Worm (Caenorhabditis elegans) whole organism, L3 larva: ENCODE results near the gene K01F9.2.

Source experiments
- daf-12 ChIP-seq: fragments of 150-350 bp; optimal IDR thresholded peaks from 2 replicates; lab custom pipeline; 2014; ENCODE audit warnings: missing biosample characterization, missing genetic modification reagents, missing genetic modification characterization
- elt-3 ChIP-seq, 3 experiments: fragments of 150-350 bp in 1 of 3; sonication (generic microtip) in 2 of 3; optimal IDR thresholded peaks; 2 replicates in 2 of 3; 4 replicates in 1 of 3; lab custom pipeline; 2014 to 2017; ENCODE audit warnings: missing biosample characterization in 3 of 3, missing genetic modification characterization in 3 of 3
- lin-39 ChIP-seq: fragments of 150-350 bp; optimal IDR thresholded peaks from 2 replicates; lab custom pipeline; 2018; ENCODE audit warnings: missing biosample characterization, missing genetic modification reagents, missing genetic modification characterization
- nhr-12 ChIP-seq: fragments of 150-350 bp; optimal IDR thresholded peaks from 2 replicates; lab custom pipeline; 2014; ENCODE audit warnings: missing biosample characterization, missing genetic modification characterization
- nhr-23 ChIP-seq: fragments of 150-350 bp; optimal IDR thresholded peaks from 2 replicates; lab custom pipeline; 2014; ENCODE audit warnings: missing biosample characterization, missing genetic modification reagents, missing genetic modification characterization
- nhr-77 ChIP-seq: fragments of 150-350 bp; optimal IDR thresholded peaks from 2 replicates; lab custom pipeline; 2014; ENCODE audit warnings: missing biosample characterization, missing genetic modification characterization

ce11 chrIII:8844137-8844536 lies 32.8 kb downstream of the K01F9.2 start:
- no peak for TF ChIP-seq nhr-12 (tag; lab: Kevin White, UChicago)
- no peak for TF ChIP-seq elt-3 (tag; optimal IDR thresholded peaks at IDR 0.05; lab: Kevin White, UChicago)
- no peak for TF ChIP-seq lin-39
- peak; percentile 57 for TF ChIP-seq nhr-23 (tag; lab: Kevin White, UChicago)
- TF ChIP-seq nhr-77 (tag; lab: Kevin White, UChicago): no peak
- TF ChIP-seq daf-12 (tag; lab: Kevin White, UChicago): no peak
